Fruit fly (Drosophila melanogaster) whole organism, pupa: ENCODE data around the gene kirre.

ENCODE experiments used
- CG10348 ChIP-seq: fragments of 200-800 bp; sonication (Bioruptor generic); IDR thresholded peaks from 2 replicates; pipeline ENCODE4 v1.3.6; 2022; ENCODE audit warnings: missing biosample characterization, missing genetic modification characterization
- CG12605 ChIP-seq: fragments of 200-800 bp; sonication (Bioruptor generic); IDR thresholded peaks from 2 replicates; pipeline ENCODE4 v1.3.6; 2022; ENCODE audit warnings: missing biosample characterization, missing genetic modification characterization
- CG13204 ChIP-seq: fragments of 200-800 bp; sonication (Bioruptor generic); optimal IDR thresholded peaks from 2 replicates; lab custom pipeline; 2018; ENCODE audit warnings: missing biosample characterization, mild to moderate bottlenecking, missing genetic modification characterization, moderate library complexity
- CG14655 ChIP-seq: fragments of 200-800 bp; sonication (Bioruptor generic); optimal IDR thresholded peaks from 3 replicates; lab custom pipeline; 2017; ENCODE audit warnings: mild to moderate bottlenecking, missing biosample characterization, missing genetic modification reagents, missing genetic modification characterization
- CG15710 ChIP-seq: fragments of 200-800 bp; sonication (Bioruptor generic); optimal IDR thresholded peaks from 2 replicates; lab custom pipeline; 2018; ENCODE audit warnings: missing biosample characterization, mild to moderate bottlenecking, missing genetic modification characterization, moderate library complexity
- CG17806 ChIP-seq: fragments of 200-800 bp; sonication (Bioruptor generic); optimal IDR thresholded peaks from 2 replicates; lab custom pipeline; 2018; ENCODE audit warnings: missing biosample characterization, mild to moderate bottlenecking, missing genetic modification characterization, moderate library complexity
- CG32121 ChIP-seq: fragments of 200-800 bp; sonication (Bioruptor generic); IDR thresholded peaks from 2 replicates; pipeline ENCODE4 v1.3.6; 2022; ENCODE audit warnings: missing biosample characterization, missing genetic modification characterization
- CG34367 ChIP-seq: fragments of 200-800 bp; sonication (Bioruptor generic); optimal IDR thresholded peaks from 2 replicates; lab custom pipeline; 2018; ENCODE audit warnings: missing biosample characterization, mild to moderate bottlenecking, missing genetic modification characterization
- CG4496 ChIP-seq: fragments of 200-800 bp; sonication (Bioruptor generic); IDR thresholded peaks from 3 replicates; pipeline ENCODE4 v1.3.6; 2022; ENCODE audit warnings: missing biosample characterization, missing genetic modification characterization
- CG8159 ChIP-seq: fragments of 200-800 bp; sonication (Bioruptor generic); optimal IDR thresholded peaks from 3 replicates; lab custom pipeline; 2018; ENCODE audit warnings: missing biosample characterization, mild to moderate bottlenecking, missing genetic modification characterization, moderate library complexity
- CG8301 ChIP-seq: fragments of 200-800 bp; sonication (Bioruptor generic); optimal IDR thresholded peaks from 2 replicates; lab custom pipeline; 2018; ENCODE audit warnings: missing biosample characterization, mild to moderate bottlenecking, missing genetic modification characterization
- CG9948 ChIP-seq: fragments of 200-800 bp; sonication (Bioruptor generic); optimal IDR thresholded peaks from 2 replicates; lab custom pipeline; 2018; ENCODE audit warnings: missing biosample characterization, mild to moderate bottlenecking, missing genetic modification characterization, moderate library complexity
- D1 ChIP-seq: fragments of 200-800 bp; sonication (Bioruptor generic); optimal IDR thresholded peaks from 2 replicates; lab custom pipeline; 2018; ENCODE audit warnings: missing biosample characterization, mild to moderate bottlenecking, missing genetic modification characterization, moderate library complexity
- EcR ChIP-seq: fragments of 200-800 bp; sonication (Bioruptor generic); optimal IDR thresholded peaks from 3 replicates; lab custom pipeline; 2019; ENCODE audit warnings: missing biosample characterization, missing genetic modification characterization, mild to moderate bottlenecking, moderate library complexity, missing genetic modification reagents
- Ets98B ChIP-seq: fragments of 200-800 bp; sonication (Bioruptor generic); IDR thresholded peaks from 2 replicates; pipeline ENCODE4 v1.3.6; 2022; ENCODE audit warnings: missing biosample characterization, missing genetic modification characterization
- Pif1A ChIP-seq: fragments of 200-800 bp; sonication (Bioruptor generic); optimal IDR thresholded peaks from 3 replicates; lab custom pipeline; 2016; ENCODE audit warnings: missing biosample characterization, missing genetic modification characterization
- Pif1B ChIP-seq: fragments of 200-800 bp; sonication (Bioruptor generic); optimal IDR thresholded peaks from 3 replicates; lab custom pipeline; 2016; ENCODE audit warnings: missing biosample characterization, missing genetic modification characterization
- Snoo ChIP-seq: fragments of 200-800 bp; sonication (Bioruptor generic); optimal IDR thresholded peaks from 3 replicates; lab custom pipeline; 2017; ENCODE audit warnings: missing biosample characterization, mild to moderate bottlenecking, missing genetic modification characterization, inconsistent platforms
- fd96Ca ChIP-seq: fragments of 200-800 bp; sonication (Bioruptor generic); IDR thresholded peaks from 3 replicates; pipeline ENCODE4 v1.3.6; 2022; ENCODE audit warnings: missing biosample characterization, missing genetic modification characterization
- gl ChIP-seq: fragments of 200-800 bp; sonication (Bioruptor generic); optimal IDR thresholded peaks from 2 replicates; lab custom pipeline; 2018; ENCODE audit warnings: missing biosample characterization, mild to moderate bottlenecking, missing genetic modification characterization
- rn ChIP-seq: fragments of 200-800 bp; sonication (Bioruptor generic); IDR thresholded peaks from 2 replicates; pipeline ENCODE4 v1.3.6; 2022; ENCODE audit warnings: missing biosample characterization, missing genetic modification characterization

The kirre gene

DNA sequence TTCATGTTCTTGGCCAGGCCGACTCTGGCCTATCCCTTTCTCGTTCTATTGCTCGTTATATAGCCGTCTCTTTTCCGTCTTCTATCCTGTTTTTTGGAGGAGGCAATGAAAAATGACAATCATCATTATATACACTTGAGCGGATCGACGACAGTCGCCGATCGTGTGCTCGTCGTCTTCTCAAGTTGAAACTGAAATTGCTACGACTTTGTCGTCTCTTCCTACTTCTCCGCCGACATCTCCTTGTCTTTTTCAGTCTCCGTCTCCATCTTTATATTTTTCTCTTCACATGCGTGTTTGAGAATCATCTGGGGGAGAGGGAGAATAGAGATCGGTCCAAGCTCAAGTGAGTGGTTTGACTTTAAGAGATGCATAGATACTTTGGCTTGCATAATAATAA is 400.6 kb downstream of the kirre start:
- no peak for TF ChIP-seq CG10348 (GFP tag; lab: Robert Waterston, UW)
- no peak for TF ChIP-seq CG14655 (GFP tag; lab: Kevin White, UChicago)
- TF ChIP-seq CG4496 (GFP tag; lab: Robert Waterston, UW): no peak
- no peak for TF ChIP-seq CG9948
- no peak for TF ChIP-seq Pif1A (GFP tag; lab: Kevin White, UChicago)
- no peak for TF ChIP-seq CG13204 (GFP tag; lab: Kevin White, UChicago)
- TF ChIP-seq EcR (GFP tag; lab: Kevin White, UChicago): no peak
- no peak for TF ChIP-seq D1
- TF ChIP-seq Snoo (tag; lab: Kevin White, UChicago): no peak
- TF ChIP-seq CG32121 (GFP tag; lab: Robert Waterston, UW): no peak
- TF ChIP-seq fd96Ca (GFP tag; lab: Robert Waterston, UW): no peak
- TF ChIP-seq CG8159 (tag; lab: Kevin White, UChicago): no peak

DNA sequence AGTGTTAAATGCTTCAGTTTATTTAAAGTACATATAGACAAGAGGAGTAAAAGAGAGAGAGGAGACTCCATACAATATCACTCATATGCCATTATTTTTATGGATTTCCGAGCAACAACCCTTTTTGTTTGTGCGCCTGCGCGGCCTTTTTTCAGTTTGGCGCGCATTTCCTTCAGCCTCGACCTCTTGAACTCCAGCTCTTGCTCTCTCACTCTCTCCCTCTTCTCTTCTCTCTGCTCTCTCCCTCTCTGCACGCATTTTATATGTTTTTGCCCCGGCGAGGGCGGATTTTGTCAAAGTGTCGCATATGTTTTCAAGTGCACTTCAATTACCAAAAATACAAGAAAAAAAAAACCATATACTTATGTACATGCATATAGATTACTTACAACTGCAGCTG is 401.9 kb downstream of the kirre start:
- TF ChIP-seq fd96Ca (GFP tag; lab: Robert Waterston, UW) (no peak), CG17806 (tag; lab: Kevin White, UChicago) (no peak), D1 (no peak), CG14655 (GFP tag; lab: Kevin White, UChicago) (no peak), CG13204 (GFP tag; lab: Kevin White, UChicago) (no peak), Pif1B (no peak), CG8159 (tag; lab: Kevin White, UChicago) (no peak), CG10348 (GFP tag; lab: Robert Waterston, UW) (no peak)

- TF ChIP-seq Pif1A (GFP tag; lab: Kevin White, UChicago): peak; percentile 17
- TF ChIP-seq CG8301 (tag; lab: Kevin White, UChicago): peak; percentile 9
- TF ChIP-seq CG13204 (GFP tag; lab: Kevin White, UChicago): no peak
- TF ChIP-seq rn (GFP tag; lab: Robert Waterston, UW): no peak
- TF ChIP-seq CG10348 (GFP tag; lab: Robert Waterston, UW): no peak
- TF ChIP-seq D1: no peak
- TF ChIP-seq CG32121 (GFP tag; lab: Robert Waterston, UW): peak; percentile 29; the same call in 1 of the 2 replicates
- TF ChIP-seq gl (tag; lab: Kevin White, UChicago): no peak
- no peak for TF ChIP-seq CG15710
- TF ChIP-seq EcR (GFP tag; lab: Kevin White, UChicago): peak; percentile 16
- 0 out of 2 replicates have a peak, but pooled peaks have one; percentile 15 for TF ChIP-seq Ets98B (GFP tag; lab: Robert Waterston, UW)
- TF ChIP-seq Snoo (tag; lab: Kevin White, UChicago): no peak
- TF ChIP-seq CG14655 (GFP tag; lab: Kevin White, UChicago): peak; percentile 10
- TF ChIP-seq fd96Ca (GFP tag; lab: Robert Waterston, UW): no peak
- TF ChIP-seq CG4496 (GFP tag; lab: Robert Waterston, UW): no peak
- no peak for TF ChIP-seq Pif1B
- TF ChIP-seq, all 21 proteins: peak for 6
Measured at dm6 chrX:3143235-3144030, 403.2 kb downstream of the kirre start.

DNA sequence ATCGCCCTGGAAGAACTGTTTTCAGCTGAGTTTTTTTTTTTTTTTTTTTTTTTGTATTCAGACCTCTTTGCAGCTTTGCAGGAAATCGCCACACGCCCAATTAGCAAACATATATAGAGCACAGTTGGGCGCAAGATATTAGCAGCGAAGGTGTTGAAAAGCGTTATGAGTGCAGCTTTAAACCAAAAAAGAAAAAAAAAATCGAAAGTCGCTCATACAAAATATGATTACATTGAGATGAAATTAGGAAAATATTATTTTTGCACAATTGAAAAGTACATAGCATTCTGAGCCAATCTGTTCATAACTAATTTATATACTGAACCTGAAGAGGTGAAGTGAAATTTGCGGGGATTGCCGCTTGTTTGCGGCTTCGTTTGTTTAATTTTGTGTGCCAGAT is 406.8 kb downstream of the kirre start:
- TF ChIP-seq CG8301 (tag; lab: Kevin White, UChicago) (peak; percentile 27), CG34367 (tag; lab: Kevin White, UChicago) (no peak), CG14655 (GFP tag; lab: Kevin White, UChicago) (peak; percentile 41), CG4496 (GFP tag; lab: Robert Waterston, UW) (peak; percentile 68), gl (tag; lab: Kevin White, UChicago) (no peak), EcR (GFP tag; lab: Kevin White, UChicago) (no peak), fd96Ca (GFP tag; lab: Robert Waterston, UW) (peak; percentile 56; the same call in 2 of the 3 replicates), CG9948 (peak; percentile 5), Ets98B (GFP tag; lab: Robert Waterston, UW) (peak; percentile 64), Pif1A (GFP tag; lab: Kevin White, UChicago) (peak; percentile 31), CG8159 (tag; lab: Kevin White, UChicago) (peak; percentile 42), CG13204 (GFP tag; lab: Kevin White, UChicago) (no peak), CG12605 (GFP tag; lab: Robert Waterston, UW) (no peak), D1 (no peak), CG17806 (tag; lab: Kevin White, UChicago) (peak; percentile 44), CG15710 (no peak), rn (GFP tag; lab: Robert Waterston, UW) (no peak), CG32121 (GFP tag; lab: Robert Waterston, UW) (peak; percentile 54), Snoo (tag; lab: Kevin White, UChicago) (peak; percentile 57), CG10348 (GFP tag; lab: Robert Waterston, UW) (no peak), Pif1B (no peak)

dm6 chrX:3150655-3151486 is 410.7 kb downstream of the kirre start:
- TF ChIP-seq EcR (GFP tag; lab: Kevin White, UChicago) (peak; percentile 25), rn (GFP tag; lab: Robert Waterston, UW) (no peak), CG34367 (tag; lab: Kevin White, UChicago) (peak; percentile 9), CG4496 (GFP tag; lab: Robert Waterston, UW) (peak; percentile 7; the same call in 1 of the 3 replicates), CG17806 (tag; lab: Kevin White, UChicago) (no peak), CG8301 (tag; lab: Kevin White, UChicago) (no peak), CG10348 (GFP tag; lab: Robert Waterston, UW) (no peak), CG12605 (GFP tag; lab: Robert Waterston, UW) (no peak), CG32121 (GFP tag; lab: Robert Waterston, UW) (no peak), D1 (no peak), CG14655 (GFP tag; lab: Kevin White, UChicago) (no peak), fd96Ca (GFP tag; lab: Robert Waterston, UW) (no peak), gl (tag; lab: Kevin White, UChicago) (peak; percentile 26), CG13204 (GFP tag; lab: Kevin White, UChicago) (peak; percentile 3), Snoo (tag; lab: Kevin White, UChicago) (no peak), CG9948 (no peak), Pif1B (peak; percentile 52), CG8159 (tag; lab: Kevin White, UChicago) (no peak), Ets98B (GFP tag; lab: Robert Waterston, UW) (no peak), Pif1A (GFP tag; lab: Kevin White, UChicago) (peak; percentile 55), CG15710 (peak; percentile 25)
